Worm (Caenorhabditis elegans): ENCODE data around the gene ndx-2.

ce11 chrV:2702883-2703282, 38.1 kb upstream of the ndx-2 start:
- TF ChIP-seq W03F9.2 (tag; optimal IDR thresholded peaks at IDR 0.05): no peak
- TF ChIP-seq dao-5 (tag; optimal IDR thresholded peaks at IDR 0.05): no peak
- no peak for TF ChIP-seq him-1 (tag; optimal IDR thresholded peaks at IDR 0.05)
